Fruit fly (Drosophila melanogaster): ENCODE results near the gene Slc25A46b.
A peak's percentile ranks its signal among the peaks of the same experiment; 100 is the strongest.

Slc25A46b gene

DNA sequence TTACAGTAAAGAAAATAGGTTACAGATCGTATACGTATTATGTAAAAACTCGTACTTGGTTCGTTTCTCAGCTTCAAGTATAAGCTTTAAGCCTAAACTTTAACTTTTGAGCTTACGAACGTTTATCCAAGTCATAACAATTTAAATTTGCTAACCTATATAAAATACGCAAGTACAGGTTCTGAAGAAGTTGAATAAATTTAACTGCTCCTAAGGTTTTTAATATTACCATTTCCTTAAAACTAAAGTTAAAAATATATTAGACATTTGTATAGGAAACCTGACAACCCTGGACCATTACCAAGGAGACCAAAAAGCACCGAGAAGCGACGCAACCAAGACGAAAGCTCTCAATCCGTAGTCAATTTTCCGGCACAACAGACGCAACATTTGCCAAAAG, 23.3 kb downstream of the Slc25A46b start, which contains the start of gene CG5758:
Gene CG5758 (plus strand): TSS at position 353 of the 400 bp plus-strand sequence.
- TF ChIP-seq h (GFP tag; optimal IDR thresholded peaks at IDR 0.05) (peak; percentile 59), ey (GFP tag; optimal IDR thresholded peaks at IDR 0.05) (peak; percentile 24), OdsH (GFP tag; optimal IDR thresholded peaks at IDR 0.05) (peak; percentile 41), tai (GFP tag; optimal IDR thresholded peaks at IDR 0.05) (peak; percentile 49), foxo (GFP tag; optimal IDR thresholded peaks at IDR 0.05) (peak in 1 of 2 experiments; percentile 40), Myc (optimal IDR thresholded peaks at IDR 0.05) (no peak), woc (GFP tag; optimal IDR thresholded peaks at IDR 0.05) (no peak), rgr (GFP tag; optimal IDR thresholded peaks at IDR 0.05) (peak; percentile 45), N (GFP tag; optimal IDR thresholded peaks at IDR 0.05) (no peak), fru (GFP tag; optimal IDR thresholded peaks at IDR 0.05) (peak; percentile 32), Hnf4 (GFP tag; optimal IDR thresholded peaks at IDR 0.05) (peak; percentile 33), usp (GFP tag; optimal IDR thresholded peaks at IDR 0.05) (no peak), HLH106 (tag; optimal IDR thresholded peaks at IDR 0.05) (peak; percentile 21)

DNA sequence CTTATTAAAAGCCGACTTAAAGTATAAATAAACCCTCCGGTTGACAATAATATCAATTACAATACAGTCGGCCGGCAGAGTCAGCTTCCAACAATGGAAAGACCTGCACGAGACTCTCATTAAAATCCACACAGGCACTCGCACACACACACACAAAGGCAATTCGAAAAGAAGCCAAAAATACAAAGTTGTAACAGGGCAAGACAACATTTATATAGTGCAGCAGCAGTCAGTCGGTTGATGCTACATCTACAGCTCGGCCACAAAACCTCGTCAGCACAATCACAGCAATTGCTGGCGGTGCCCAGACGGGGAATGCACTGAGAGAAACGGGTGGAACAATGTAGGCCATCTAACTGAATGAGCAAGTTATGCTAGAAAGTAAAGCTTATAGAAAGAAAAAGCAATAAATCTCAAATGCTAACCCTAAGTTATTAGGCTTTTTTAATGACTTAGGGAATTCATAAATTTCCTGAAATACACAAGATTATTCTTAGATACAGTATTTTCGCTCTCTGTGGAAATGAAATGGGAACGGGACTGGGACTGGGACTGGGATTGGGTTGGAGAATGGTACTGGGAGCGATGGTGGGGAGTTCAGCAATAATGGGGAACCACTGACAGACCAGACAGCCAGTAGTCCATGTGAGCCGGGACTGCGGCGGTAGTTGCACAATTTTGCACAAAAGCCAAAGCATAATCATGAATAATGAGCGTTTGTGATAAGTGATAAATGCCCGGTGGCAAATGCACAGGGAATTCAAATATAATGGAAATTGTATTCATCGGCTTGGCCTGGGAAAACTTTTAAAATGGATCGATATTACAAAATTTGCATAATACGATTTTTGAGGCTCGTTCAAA, 25.2 kb downstream of the Slc25A46b start:
- TF ChIP-seq pan (optimal IDR thresholded peaks at IDR 0.05): no peak
- no peak for TF ChIP-seq usp (GFP tag; optimal IDR thresholded peaks at IDR 0.05)
- peak; percentile 95 for TF ChIP-seq h (GFP tag; optimal IDR thresholded peaks at IDR 0.05)
- peak; percentile 22 to 91 for TF ChIP-seq foxo (GFP tag; optimal IDR thresholded peaks at IDR 0.05)
- TF ChIP-seq Rel (GFP tag; optimal IDR thresholded peaks at IDR 0.05): peak; percentile 79
- peak; percentile 62 for TF ChIP-seq Rel (tag; optimal IDR thresholded peaks at IDR 0.05)
- peak; percentile 93 for TF ChIP-seq ey (GFP tag; optimal IDR thresholded peaks at IDR 0.05)
- TF ChIP-seq dsf (GFP tag; optimal IDR thresholded peaks at IDR 0.05; ENCODE audit: borderline replicate concordance): no peak
- peak; percentile 31 for TF ChIP-seq tai (GFP tag; optimal IDR thresholded peaks at IDR 0.05)
- no peak for TF ChIP-seq N (GFP tag; optimal IDR thresholded peaks at IDR 0.05)
- TF ChIP-seq Hnf4 (GFP tag; optimal IDR thresholded peaks at IDR 0.05): peak; percentile 75
- TF ChIP-seq woc (GFP tag; optimal IDR thresholded peaks at IDR 0.05): peak; percentile 91
- TF ChIP-seq jim (GFP tag; optimal IDR thresholded peaks at IDR 0.05): no peak
- TF ChIP-seq Vsx2 (GFP tag; optimal IDR thresholded peaks at IDR 0.05; ENCODE audit: partially characterized antibody): no peak
- TF ChIP-seq brk (GFP tag; optimal IDR thresholded peaks at IDR 0.05): peak; percentile 64
- TF ChIP-seq CG32264 (GFP tag; optimal IDR thresholded peaks at IDR 0.05): peak; percentile 80
- TF ChIP-seq HLH106 (tag; optimal IDR thresholded peaks at IDR 0.05): peak; percentile 91
- TF ChIP-seq rgr (GFP tag; optimal IDR thresholded peaks at IDR 0.05): peak; percentile 90
- no peak for TF ChIP-seq sv (GFP tag; optimal IDR thresholded peaks at IDR 0.05)
- no peak for TF ChIP-seq Mio (GFP tag; optimal IDR thresholded peaks at IDR 0.05)
- peak; percentile 22 for TF ChIP-seq CrebA (GFP tag; optimal IDR thresholded peaks at IDR 0.05; ENCODE audit: borderline replicate concordance)
- TF ChIP-seq sage (GFP tag; optimal IDR thresholded peaks at IDR 0.05): peak; percentile 73
- no peak for TF ChIP-seq Dfd (GFP tag; optimal IDR thresholded peaks at IDR 0.05)
- TF ChIP-seq Sp1 (GFP tag; optimal IDR thresholded peaks at IDR 0.05): peak; percentile 87
- TF ChIP-seq dl (GFP tag; optimal IDR thresholded peaks at IDR 0.05; ENCODE audit: insufficient read depth in 1 of 2, partially characterized antibody in 2 of 2): no peak
- peak; percentile 83 for TF ChIP-seq psq (GFP tag; optimal IDR thresholded peaks at IDR 0.05)
- peak; percentile 92 for TF ChIP-seq br (GFP tag; optimal IDR thresholded peaks at IDR 0.05)
- TF ChIP-seq Dif (GFP tag; optimal IDR thresholded peaks at IDR 0.05; ENCODE audit: partially characterized antibody): no peak
- peak; percentile 68 for TF ChIP-seq Jra (GFP tag; optimal IDR thresholded peaks at IDR 0.05)
- TF ChIP-seq fru (GFP tag; optimal IDR thresholded peaks at IDR 0.05): peak; percentile 95
- peak; percentile 79 for TF ChIP-seq dmrt93B (GFP tag; optimal IDR thresholded peaks at IDR 0.05)
- no peak for TF ChIP-seq Myc (optimal IDR thresholded peaks at IDR 0.05)
- TF ChIP-seq Hr83 (GFP tag; optimal IDR thresholded peaks at IDR 0.05; ENCODE audit: poor library complexity, severe bottlenecking): peak; percentile 9
- no peak for TF ChIP-seq Hr78 (GFP tag; optimal IDR thresholded peaks at IDR 0.05)
- TF ChIP-seq CG9705 (GFP tag; optimal IDR thresholded peaks at IDR 0.05): peak; percentile 69
- no peak for TF ChIP-seq GATAd (GFP tag; optimal IDR thresholded peaks at IDR 0.05)
- peak; percentile 89 for TF ChIP-seq OdsH (GFP tag; optimal IDR thresholded peaks at IDR 0.05)
- TF ChIP-seq lola (GFP tag; optimal IDR thresholded peaks at IDR 0.05): no peak
- no peak for TF ChIP-seq Abd-B (GFP tag; optimal IDR thresholded peaks at IDR 0.05)
